Worm (Caenorhabditis elegans) whole organism, dauer: ENCODE measurements around the gene smg-9.

ENCODE experiments used
- unc-62 ChIP-seq: sonication (generic microtip); optimal IDR thresholded peaks from 2 replicates; lab custom pipeline; 2017; ENCODE audit warnings: missing biosample characterization, missing genetic modification reagents, missing genetic modification characterization

Gene smg-9

DNA sequence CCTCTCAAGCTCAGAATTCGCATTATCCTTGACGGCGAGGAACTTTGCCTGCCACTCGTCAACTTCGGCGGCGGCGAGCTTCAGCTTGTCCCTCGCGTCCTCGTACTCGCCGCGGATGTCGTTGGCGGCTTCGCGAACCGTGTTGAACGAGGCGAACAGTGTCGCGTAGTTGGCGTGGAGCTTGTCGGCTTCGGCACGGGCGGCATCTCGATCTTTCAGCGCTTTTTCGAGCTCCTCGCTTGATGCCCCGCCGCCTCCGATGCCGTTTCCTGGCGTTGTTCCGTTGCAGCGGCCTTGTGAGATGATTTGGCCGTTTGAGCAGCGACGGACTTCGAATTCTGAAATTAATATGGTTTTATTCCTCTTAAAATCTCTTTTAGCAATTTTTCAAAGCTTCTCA, 597 bp upstream of the smg-9 start:
- TF ChIP-seq unc-62 (GFP tag; lab: Kevin White, UChicago): no peak

DNA sequence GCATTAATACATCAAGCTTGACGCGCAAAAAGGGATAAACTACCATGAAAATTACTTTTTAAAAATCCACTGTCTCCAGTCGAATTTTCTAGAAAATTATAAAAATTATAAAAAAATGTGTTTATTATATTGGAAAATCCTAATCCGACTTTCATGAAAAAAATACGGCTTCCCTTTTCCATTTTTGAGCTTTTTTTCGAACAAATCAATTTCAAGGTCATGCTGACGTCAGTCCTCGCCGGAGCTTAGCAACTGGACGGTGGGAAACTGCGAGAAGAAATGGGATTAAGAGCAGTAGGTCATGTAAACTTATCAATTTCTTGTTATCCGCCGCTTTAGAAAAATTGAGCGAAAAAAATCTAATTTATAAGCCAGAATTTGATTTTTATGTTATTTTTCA, 7.5 kb downstream of the smg-9 start:
- no peak for TF ChIP-seq unc-62 (GFP tag; lab: Kevin White, UChicago)

DNA sequence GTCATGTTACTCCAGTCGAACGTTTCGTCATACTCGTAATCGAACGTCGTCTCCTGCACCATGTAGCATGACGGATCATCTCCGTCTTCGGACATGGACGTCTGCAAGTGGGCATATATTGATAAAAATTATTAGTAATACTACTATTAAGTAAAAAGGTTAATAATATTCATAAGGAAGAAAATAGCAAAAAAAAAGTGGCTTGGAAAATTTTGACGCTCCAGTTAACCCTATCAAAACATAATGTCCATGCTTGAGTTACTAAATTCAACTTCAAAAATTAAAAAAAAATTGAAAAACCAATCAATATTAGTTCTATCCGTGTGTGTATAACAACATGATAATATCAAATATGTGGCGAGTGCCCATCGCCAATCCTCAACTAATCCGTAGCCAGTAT, 13.5 kb downstream of the smg-9 start, which contains the start of gene npr-34:
Gene npr-34, minus strand, starts transcription at position 101 of the 400 bp plus-strand sequence.
- no peak for TF ChIP-seq unc-62 (GFP tag; lab: Kevin White, UChicago)

DNA sequence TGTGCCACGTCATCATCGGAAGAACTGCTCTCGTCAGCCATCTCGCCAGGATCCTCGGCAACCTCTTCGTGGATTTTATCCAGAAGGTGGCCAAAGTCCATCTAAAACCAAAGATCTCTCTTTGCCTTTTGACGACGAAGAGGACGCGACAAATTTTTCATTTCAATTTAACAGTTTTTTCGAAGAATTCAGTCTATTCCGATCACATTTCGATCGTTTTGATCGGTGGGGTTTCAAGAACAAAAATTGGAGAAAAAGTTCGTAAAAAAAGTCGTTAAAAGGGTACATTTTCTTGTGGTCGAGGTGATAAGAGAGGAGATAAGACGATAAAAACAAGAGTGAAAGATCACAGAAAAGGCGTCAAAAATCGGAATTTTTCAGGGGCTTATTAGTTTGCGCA, 19.2 kb downstream of the smg-9 start, which contains the start of gene glna-1:
Gene glna-1, minus strand, starts transcription at position 101 of the 400 bp plus-strand sequence.
- TF ChIP-seq unc-62 (GFP tag; lab: Kevin White, UChicago): no peak

DNA sequence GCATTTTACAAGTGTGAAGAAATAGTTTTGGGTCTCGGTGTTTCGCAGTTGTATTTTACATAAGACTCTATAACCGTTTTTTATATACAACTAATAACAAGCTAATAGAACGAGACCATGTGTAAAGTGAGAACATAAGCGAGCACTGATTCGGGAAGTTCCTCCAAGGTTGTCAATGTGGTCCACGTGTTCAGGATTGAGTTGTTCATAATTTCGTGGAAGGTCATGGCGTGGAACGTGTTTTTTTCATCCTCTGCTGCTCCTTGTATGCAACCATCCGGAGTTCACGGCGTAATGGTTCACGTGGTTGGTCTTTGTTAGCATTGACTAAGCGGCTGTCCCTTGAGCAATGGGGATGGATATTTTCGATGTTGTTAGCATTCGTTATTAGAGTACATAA, 24.5 kb downstream of the smg-9 start:
- no peak for TF ChIP-seq unc-62 (GFP tag; lab: Kevin White, UChicago)

DNA sequence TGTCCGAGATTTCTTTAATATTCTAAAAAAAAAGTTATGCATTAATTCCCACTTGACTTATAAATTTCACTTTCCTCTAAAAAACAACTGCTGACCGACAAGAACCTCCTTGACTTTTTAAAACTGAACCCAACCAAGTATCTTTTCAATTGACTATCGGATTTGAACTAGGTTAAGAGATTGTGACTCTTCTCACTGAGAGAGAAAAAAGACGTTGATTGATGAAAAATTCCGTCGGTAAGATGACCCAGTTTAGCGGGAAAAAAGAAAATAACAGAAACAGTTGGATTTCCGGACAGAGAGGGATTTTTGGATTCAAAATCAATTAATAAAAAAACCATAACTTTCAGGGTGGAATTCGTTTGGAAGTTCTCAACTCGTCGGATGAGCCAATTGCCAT, 46.2 kb downstream of the smg-9 start:
- TF ChIP-seq unc-62 (GFP tag; lab: Kevin White, UChicago): no peak

DNA sequence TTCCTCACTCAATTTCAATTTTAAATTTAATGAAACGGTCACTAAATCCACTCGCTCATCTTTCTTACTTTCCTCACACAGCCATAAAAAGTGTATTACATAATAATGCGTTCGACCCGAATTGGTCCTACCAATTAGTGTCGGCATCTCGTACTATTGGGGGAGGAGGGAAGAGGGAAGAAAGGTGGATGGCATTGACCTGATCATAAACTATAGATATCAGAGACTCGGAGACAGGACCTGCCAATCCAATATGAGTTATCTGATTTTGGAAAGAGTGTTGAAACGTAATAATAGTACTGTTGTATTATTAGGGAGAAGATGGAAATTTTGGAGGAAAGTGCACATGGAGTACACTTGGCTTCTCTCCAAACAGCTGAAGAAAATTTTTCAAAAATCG, 46.7 kb downstream of the smg-9 start:
- TF ChIP-seq unc-62 (GFP tag; lab: Kevin White, UChicago): no peak

DNA sequence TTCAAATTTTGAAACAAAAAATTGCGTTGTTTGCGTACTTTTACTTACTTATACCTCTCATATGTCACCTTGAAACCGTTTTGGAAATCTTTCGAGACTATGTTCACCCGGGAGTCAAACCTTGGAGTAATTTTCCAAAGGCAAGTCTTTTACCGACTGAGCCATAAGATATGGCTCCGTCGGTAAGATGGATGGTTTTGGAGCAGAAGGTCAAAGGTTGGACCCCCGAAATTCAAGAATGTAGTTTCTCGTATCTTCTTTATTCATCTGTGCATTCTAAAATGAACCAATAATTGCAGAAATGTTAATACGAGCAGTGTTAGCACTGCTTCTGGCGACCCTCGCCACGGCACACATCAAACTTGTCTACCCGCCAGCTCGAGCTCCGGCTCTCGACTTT, 47.4 kb downstream of the smg-9 start, which contains the start of gene C09F9.2:
Gene C09F9.2, plus strand, starts transcription at position 301 of the 400 bp plus-strand sequence.
- no peak for TF ChIP-seq unc-62 (GFP tag; lab: Kevin White, UChicago)

DNA sequence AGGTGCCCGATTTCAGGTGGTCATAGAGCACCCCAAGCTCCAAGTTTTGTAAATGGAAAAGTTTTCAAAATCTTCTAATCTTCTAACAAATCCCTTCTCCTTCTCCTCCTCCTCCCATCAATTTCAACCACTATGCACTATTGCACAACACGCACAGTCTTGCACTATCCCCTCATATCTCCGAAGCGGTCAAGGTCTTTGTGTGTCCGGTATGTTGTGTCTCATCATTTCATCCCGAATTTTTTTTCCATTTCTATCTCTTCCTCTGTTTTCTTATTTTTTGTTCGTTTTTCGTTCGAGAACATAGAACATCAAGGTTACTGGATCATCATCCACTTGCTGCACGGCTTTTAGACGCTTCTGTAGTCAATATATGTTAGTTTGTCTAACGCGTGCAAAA, 48.4 kb downstream of the smg-9 start:
- no peak for TF ChIP-seq unc-62 (GFP tag; lab: Kevin White, UChicago)

DNA sequence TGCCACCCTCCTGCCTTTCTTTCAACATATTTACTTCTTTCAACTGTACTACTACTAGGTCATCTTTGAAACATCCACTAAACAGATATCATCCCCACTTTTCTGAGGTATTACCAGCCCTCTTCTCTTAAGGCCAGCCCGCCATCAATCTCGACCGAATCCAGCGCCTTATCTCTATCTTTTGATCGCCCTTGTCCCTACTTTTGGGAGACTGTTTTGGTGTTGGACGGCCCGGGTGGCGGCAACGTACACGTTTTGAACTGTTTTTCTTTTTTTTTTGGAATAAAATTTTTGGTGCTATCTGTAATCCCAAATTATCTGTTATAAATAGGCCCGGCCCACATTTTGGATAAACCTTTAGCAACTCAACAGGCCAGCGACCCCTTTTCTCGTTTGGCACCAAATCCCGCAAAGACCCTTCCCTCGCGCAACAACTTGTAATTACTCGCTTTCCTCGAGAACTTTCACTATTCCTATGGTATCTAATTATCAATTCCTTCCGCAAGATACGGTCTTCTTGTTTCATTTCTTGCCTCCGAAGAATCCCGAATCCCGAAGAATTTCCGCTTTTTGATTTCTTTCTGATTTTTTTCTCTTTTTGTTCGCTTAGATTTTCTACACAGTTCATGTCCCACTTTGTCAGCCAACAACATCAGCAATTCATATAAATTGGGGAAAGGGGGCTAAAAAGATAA, 49.3 kb downstream of the smg-9 start:
- TF ChIP-seq unc-62 (GFP tag; lab: Kevin White, UChicago): no peak

DNA sequence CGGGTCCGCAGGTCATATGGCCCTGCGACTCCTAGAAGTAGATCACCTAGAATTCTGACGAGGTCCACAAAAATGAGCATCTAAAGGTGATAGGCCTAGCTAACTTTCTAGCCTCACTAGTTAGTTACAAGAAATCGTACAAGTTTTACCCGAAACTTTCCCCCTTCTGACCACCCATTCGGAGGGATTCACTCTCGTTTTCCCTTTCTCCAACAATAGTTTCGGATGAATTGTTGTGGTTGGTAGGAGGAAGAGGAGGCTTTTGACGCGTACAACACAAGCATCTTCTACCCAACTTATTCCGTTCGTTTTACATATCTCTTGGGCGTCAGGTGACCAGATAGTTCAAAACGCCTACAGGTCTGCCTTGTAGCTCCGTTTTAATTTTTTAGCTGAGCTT, 51.1 kb downstream of the smg-9 start:
- TF ChIP-seq unc-62 (GFP tag; lab: Kevin White, UChicago): no peak

DNA sequence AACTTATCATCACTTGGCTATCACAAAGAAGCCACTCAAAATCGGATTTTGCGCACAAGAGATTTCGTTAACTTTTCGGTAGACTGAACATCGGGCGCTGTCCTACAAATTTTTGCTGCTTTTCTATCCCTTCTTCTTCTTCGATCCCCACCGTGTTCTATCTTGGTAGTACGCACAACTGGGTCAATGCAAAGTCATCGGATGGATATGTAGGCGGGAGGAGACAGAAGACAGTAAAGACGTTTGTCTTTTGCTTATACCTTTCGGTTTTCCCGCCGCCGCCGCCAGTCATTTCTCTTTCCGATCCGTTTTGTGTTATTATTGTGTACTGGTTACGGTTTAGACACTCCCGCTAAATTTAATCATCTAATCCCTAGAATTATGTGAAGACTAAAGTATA, 52.6 kb downstream of the smg-9 start:
- no peak for TF ChIP-seq unc-62 (GFP tag; lab: Kevin White, UChicago)

DNA sequence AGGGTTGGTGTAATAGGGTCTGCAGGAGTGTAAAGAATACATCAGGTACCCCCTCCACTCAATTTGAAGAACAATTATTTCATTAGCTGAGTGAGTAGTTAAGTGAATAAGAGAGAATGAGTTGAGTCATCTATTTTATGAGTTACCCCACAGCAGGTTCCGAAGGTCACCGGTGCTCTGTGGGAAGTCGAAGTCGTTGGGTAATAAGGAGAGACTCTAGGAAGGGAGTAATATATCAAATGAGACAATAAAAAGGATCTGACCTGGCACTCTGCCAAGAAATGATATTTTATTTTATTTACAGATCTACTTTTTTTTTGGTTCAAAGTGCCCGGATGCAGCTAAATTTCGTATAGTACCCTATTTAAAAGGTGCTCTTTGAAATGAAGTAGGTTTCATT, 54.6 kb downstream of the smg-9 start, which contains the start of gene C09F9.1:
Gene C09F9.1, plus strand, starts transcription at position 301 of the 400 bp plus-strand sequence.
- TF ChIP-seq unc-62 (GFP tag; lab: Kevin White, UChicago): no peak
